Worm (Caenorhabditis elegans): ENCODE results near the gene dpy-22.

The dpy-22 gene

DNA sequence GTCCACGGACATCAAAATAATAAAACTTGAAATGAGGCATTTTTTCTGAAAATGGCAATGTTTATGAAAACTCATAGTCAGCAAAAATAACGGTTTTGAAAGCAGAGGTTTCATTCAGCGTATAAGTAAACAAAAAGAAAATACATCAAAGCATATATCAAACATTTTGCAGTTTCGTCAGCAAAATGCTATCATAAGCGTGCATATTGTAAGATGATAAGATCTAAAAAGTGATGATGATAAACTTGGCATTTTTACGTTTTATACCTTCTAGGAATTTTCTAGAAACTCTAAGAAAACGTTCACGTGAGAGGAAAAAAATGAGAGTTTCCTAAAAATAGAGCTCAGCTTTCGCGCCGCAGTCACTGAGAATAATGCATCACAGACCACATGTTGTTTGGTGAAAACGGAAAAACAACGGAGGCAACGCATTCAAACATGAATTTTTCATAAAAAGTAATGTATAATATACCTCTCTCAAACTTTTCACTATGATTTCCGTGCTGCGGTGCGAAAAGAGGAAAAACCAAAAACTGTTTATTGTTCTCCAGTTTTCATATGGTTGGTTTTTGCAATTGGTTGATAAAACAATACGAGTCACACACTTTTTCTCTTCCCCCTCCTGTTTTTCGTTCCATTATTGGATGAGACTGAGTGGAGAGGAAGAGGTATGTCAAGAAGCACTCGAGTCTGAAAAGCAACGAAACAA is 41.0 kb upstream of the dpy-22 start, which contains the start of the genes gst-36 and R07B1.5:
Gene gst-36 (minus strand): TSS at position 45 of the 709 bp plus-strand sequence.
Gene R07B1.5 (plus strand): TSS at position 665 of the 709 bp plus-strand sequence.
- TF ChIP-seq nhr-80 (tag; optimal IDR thresholded peaks at IDR 0.05) (peak; percentile 68), D2030.7 (GFP tag; IDR thresholded peaks at IDR 0.05) (no peak), ceh-79 (tag; optimal IDR thresholded peaks at IDR 0.05) (no peak), F39B2.1 (GFP tag; IDR thresholded peaks at IDR 0.05) (no peak), zim-3 (tag; optimal IDR thresholded peaks at IDR 0.05) (no peak), nhr-27 (tag; optimal IDR thresholded peaks at IDR 0.05) (no peak), rpc-1 (optimal IDR thresholded peaks at IDR 0.05) (no peak), rpc-1 (tag; optimal IDR thresholded peaks at IDR 0.05) (no peak), egrh-3 (GFP tag; IDR thresholded peaks at IDR 0.05) (no peak)

DNA sequence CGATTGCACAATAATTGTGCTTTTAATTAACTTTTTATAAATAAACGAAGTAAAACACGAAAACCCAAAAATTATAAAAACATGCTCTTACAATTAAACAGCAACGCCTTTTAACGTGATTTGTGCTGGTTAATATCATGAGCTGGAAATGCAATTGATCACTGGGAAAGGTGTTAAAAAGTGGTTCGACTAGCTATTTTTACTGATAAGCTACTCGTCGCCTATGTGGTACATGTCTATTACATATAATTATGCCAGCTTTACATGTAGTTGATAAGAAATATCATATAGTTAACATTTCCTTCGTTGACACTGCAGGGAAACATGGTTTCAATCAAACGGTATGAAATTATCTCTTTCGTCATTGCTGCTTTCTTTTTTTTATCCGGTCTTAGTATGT is 36.0 kb upstream of the dpy-22 start, which contains the start of gene scav-5:
Gene scav-5 (plus strand): TSS at position 297 of the 400 bp plus-strand sequence.
- no peak for TF ChIP-seq bed-2 (GFP tag; IDR thresholded peaks at IDR 0.05)
- peak; percentile 84 for TF ChIP-seq nhr-80 (tag; optimal IDR thresholded peaks at IDR 0.05)
- peak; percentile 3 for TF ChIP-seq ets-4 (GFP tag; optimal IDR thresholded peaks at IDR 0.05)

DNA sequence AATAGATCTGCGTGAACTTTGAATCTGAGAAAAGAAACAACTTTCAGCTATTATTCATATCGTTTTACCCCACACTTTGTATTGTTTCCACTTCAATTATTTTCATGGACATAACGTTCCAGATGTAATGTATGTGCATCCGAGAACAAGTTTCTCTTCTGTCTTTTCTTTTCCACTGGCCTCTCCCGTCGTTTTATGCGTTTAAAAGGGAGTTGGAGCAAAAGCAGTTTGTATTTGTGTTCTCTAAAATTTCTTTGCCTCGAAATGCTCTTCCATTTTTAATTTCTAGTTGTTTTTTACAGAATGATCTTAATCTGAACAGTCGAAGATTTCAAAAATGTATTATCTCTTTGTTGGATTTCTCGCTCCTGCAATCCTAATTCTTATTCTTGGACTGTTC is 34.5 kb upstream of the dpy-22 start, which contains the start of gene R07B1.11:
Gene R07B1.11 (plus strand): TSS at position 301 of the 400 bp plus-strand sequence.
- TF ChIP-seq snpc-4 (GFP tag; optimal IDR thresholded peaks at IDR 0.05) (no peak), snpc-4 (tag; optimal IDR thresholded peaks at IDR 0.05) (no peak), madf-8 (GFP tag; conservative IDR thresholded peaks at IDR 0.05) (no peak), ZK185.1 (tag; optimal IDR thresholded peaks at IDR 0.05; ENCODE audit: poor library complexity, severe bottlenecking) (no peak), ztf-18 (tag; optimal IDR thresholded peaks at IDR 0.05) (no peak), snpc-1.1 (tag; optimal IDR thresholded peaks at IDR 0.05; ENCODE audit: insufficient read depth) (no peak), B0336.3 (GFP tag; IDR thresholded peaks at IDR 0.05) (no peak), C06A6.2 (GFP tag; conservative IDR thresholded peaks at IDR 0.05) (no peak), pha-4 (tag; optimal IDR thresholded peaks at IDR 0.05) (no peak), hlh-12 (tag; optimal IDR thresholded peaks at IDR 0.05) (no peak), rcor-1 (GFP tag; IDR thresholded peaks at IDR 0.05) (no peak)

DNA sequence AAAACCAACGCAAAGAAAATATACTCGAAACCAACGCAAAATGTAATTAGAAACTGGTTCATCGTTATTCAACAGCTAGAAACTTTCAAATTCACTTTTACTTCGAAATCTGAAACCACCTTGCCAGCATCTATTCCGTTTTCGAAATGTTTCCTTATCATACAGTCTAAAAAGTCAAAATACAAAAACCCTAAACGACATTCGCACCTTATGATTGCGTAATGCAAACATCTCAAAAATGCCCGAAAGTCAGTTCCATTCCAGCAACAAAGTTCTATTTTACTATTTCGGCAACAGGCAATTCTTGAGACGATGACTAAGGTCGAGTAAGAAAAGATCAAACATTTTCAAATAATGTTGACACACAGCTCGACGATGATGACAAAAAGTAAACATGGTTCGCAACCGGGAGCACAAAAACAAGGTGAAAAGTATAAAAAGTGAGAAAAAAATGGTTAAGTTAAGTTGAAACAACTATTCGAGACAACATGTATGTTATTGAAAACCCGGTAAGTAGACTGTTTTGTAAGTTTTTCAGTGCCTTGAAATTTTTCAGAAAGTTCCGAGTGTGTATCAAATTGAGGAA is 29.8 kb upstream of the dpy-22 start, which contains the start of gene lec-7:
Gene lec-7 (plus strand): TSS at position 297 of the 586 bp plus-strand sequence.
- TF ChIP-seq pha-4 (tag; optimal IDR thresholded peaks at IDR 0.05) = peak; percentile 53
- no peak for TF ChIP-seq F52B5.7 (tag; optimal IDR thresholded peaks at IDR 0.05)
- peak; percentile 46 for TF ChIP-seq nhr-80 (tag; optimal IDR thresholded peaks at IDR 0.05)
- TF ChIP-seq snpc-3.4 (tag; optimal IDR thresholded peaks at IDR 0.05) = no peak

DNA sequence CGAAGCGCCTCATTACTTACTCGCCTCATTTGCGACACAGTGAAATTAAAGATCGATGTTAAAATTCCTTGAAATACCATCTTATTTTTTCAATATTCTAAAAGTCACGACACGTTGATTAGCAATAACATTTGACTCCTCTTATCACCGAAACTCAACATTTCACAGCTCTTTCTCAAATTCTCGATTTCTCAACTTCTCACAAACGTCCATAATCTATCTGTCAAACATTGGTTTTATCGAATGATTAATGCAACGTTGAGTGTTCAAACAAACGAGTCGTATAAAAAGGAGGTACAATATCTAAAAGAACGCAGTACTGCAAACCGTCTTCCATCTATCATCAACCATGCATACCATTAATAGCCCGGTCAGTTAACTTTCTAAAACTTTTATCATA is 28.2 kb upstream of the dpy-22 start, which contains the start of gene lec-8:
Gene lec-8 (plus strand): TSS at position 314 of the 400 bp plus-strand sequence.
- TF ChIP-seq let-607 (tag; optimal IDR thresholded peaks at IDR 0.05) (peak in 1 of 2 experiments; percentile 24), sdz-38 (tag; optimal IDR thresholded peaks at IDR 0.05) (no peak), unc-62 (GFP tag; optimal IDR thresholded peaks at IDR 0.05) (peak; percentile 45), unc-130 (GFP tag; optimal IDR thresholded peaks at IDR 0.05) (no peak), ztf-22 (GFP tag; optimal IDR thresholded peaks at IDR 0.05) (peak; percentile 20), mel-28 (tag; optimal IDR thresholded peaks at IDR 0.05; ENCODE audit: borderline replicate concordance) (no peak), F23B12.7 (tag; optimal IDR thresholded peaks at IDR 0.05; ENCODE audit: insufficient read depth) (no peak), nhr-80 (tag; optimal IDR thresholded peaks at IDR 0.05) (peak; percentile 93)
